Worm (Caenorhabditis elegans) whole organism, late embryonic: ENCODE data around the gene pals-25.

Source experiments
- ama-1 ChIP-seq: fragments of 150-350 bp; optimal IDR thresholded peaks from 2 replicates; lab custom pipeline; 2014
- ceh-2 ChIP-seq: sonication (generic microtip); optimal IDR thresholded peaks from 2 replicates; lab custom pipeline; 2016; ENCODE audit warnings: missing genotype, missing genetic modification characterization, missing compliant biosample characterization
- ceh-34 ChIP-seq: sonication (generic microtip); optimal IDR thresholded peaks from 2 replicates; lab custom pipeline; 2016; ENCODE audit warnings: mild to moderate bottlenecking, missing genetic modification characterization, missing compliant biosample characterization
- dve-1 ChIP-seq: sonication (generic microtip); optimal IDR thresholded peaks from 2 replicates; lab custom pipeline; 2017; ENCODE audit warnings: antibody characterized with exemption, mild to moderate bottlenecking, missing genetic modification characterization, missing compliant biosample characterization
- hlh-13 ChIP-seq: fragments of 200-800 bp; sonication (Bioruptor generic); optimal IDR thresholded peaks from 2 replicates; lab custom pipeline; 2018; ENCODE audit warnings: mild to moderate bottlenecking, missing genetic modification characterization, missing compliant biosample characterization
- hlh-30 ChIP-seq: sonication (generic microtip); optimal IDR thresholded peaks from 2 replicates; lab custom pipeline; 2017; ENCODE audit warnings: antibody characterized with exemption, missing genetic modification characterization, missing compliant biosample characterization; ENCODE audit not compliant: insufficient read depth
- lim-6 ChIP-seq: sonication (generic microtip); optimal IDR thresholded peaks from 2 replicates; lab custom pipeline; 2016; ENCODE audit warnings: missing genetic modification characterization, missing compliant biosample characterization
- npax-4 ChIP-seq: sonication (generic microtip); optimal IDR thresholded peaks from 2 replicates; lab custom pipeline; 2016; ENCODE audit warnings: missing genetic modification characterization, missing compliant biosample characterization
- pha-4 ChIP-seq: fragments of 150-350 bp; optimal IDR thresholded peaks from 2 replicates; lab custom pipeline; 2018; ENCODE audit warnings: missing biosample characterization, missing genetic modification reagents, missing genetic modification characterization
- sox-4 ChIP-seq: sonication (generic microtip); optimal IDR thresholded peaks from 2 replicates; lab custom pipeline; 2017; ENCODE audit warnings: mild to moderate bottlenecking, missing genetic modification characterization, inconsistent platforms, missing compliant biosample characterization
- unc-42 ChIP-seq: sonication (generic microtip); optimal IDR thresholded peaks from 2 replicates; lab custom pipeline; 2016; ENCODE audit warnings: missing genotype, missing genetic modification characterization, missing compliant biosample characterization

ce11 chrIII:175733-176132, 41.4 kb downstream of the pals-25 start, which contains the start of gene clec-148:
- TF ChIP-seq pha-4 (tag; lab: Kevin White, UChicago) (no peak), dve-1 (tag; lab: Kevin White, UChicago) (no peak), npax-4 (tag; lab: Kevin White, UChicago) (no peak), ceh-2 (tag; lab: Kevin White, UChicago) (no peak), lim-6 (tag; lab: Kevin White, UChicago) (no peak), hlh-30 (tag; lab: Kevin White, UChicago) (no peak), ceh-34 (tag; lab: Kevin White, UChicago) (no peak), unc-42 (tag; lab: Kevin White, UChicago) (no peak), ama-1 (no peak), sox-4 (tag; lab: Kevin White, UChicago) (no peak), hlh-13 (GFP tag; lab: Kevin White, UChicago) (no peak)
